Fruit fly (Drosophila melanogaster) whole organism, embryonic: Measurements from ENCODE around the gene CG8814.

Experiments
- Awh ChIP-seq: fragments of 200-800 bp; sonication (Bioruptor generic); IDR thresholded peaks from 2 replicates; pipeline ENCODE4, ENCODE4 v1.3.6; 2022; ENCODE audit warnings: missing biosample characterization, missing genetic modification characterization
- CG11504 ChIP-seq: fragments of 200-800 bp; sonication (Bioruptor generic); optimal IDR thresholded peaks from 3 replicates; lab custom pipeline; 2019; ENCODE audit warnings: missing biosample characterization, mild to moderate bottlenecking, missing genetic modification characterization, moderate library complexity
- CG12155 ChIP-seq: fragments of 200-800 bp; sonication (Bioruptor generic); optimal IDR thresholded peaks from 3 replicates; lab custom pipeline; 2016; ENCODE audit warnings: missing biosample characterization, missing genetic modification characterization
- CG13287 ChIP-seq: fragments of 200-800 bp; sonication (Bioruptor generic); IDR thresholded peaks from 2 replicates; pipeline ENCODE4 v1.3.6; 2022; ENCODE audit warnings: missing biosample characterization, missing genetic modification characterization; ENCODE audit not compliant: partially characterized antibody
- CG13775 ChIP-seq: fragments of 200-800 bp; sonication (Bioruptor generic); optimal IDR thresholded peaks from 3 replicates; lab custom pipeline; 2017; ENCODE audit warnings: missing biosample characterization, mild to moderate bottlenecking, missing genetic modification characterization
- CG13894 ChIP-seq: fragments of 200-800 bp; sonication (Bioruptor generic); optimal IDR thresholded peaks from 3 replicates; lab custom pipeline; 2018; ENCODE audit warnings: missing biosample characterization, mild to moderate bottlenecking, missing genetic modification characterization, moderate library complexity
- CG14014 ChIP-seq: fragments of 200-800 bp; sonication (Bioruptor generic); IDR thresholded peaks from 2 replicates; pipeline ENCODE4 v1.3.6; 2022; ENCODE audit warnings: missing biosample characterization, missing genetic modification characterization
- CG17568 ChIP-seq: fragments of 200-800 bp; sonication (Bioruptor generic); optimal IDR thresholded peaks from 2 replicates; lab custom pipeline; 2018; ENCODE audit warnings: missing biosample characterization, mild to moderate bottlenecking, missing genetic modification characterization, moderate library complexity
- CG1792 ChIP-seq: fragments of 200-800 bp; sonication (Bioruptor generic); optimal IDR thresholded peaks from 2 replicates; lab custom pipeline; 2016; ENCODE audit warnings: missing biosample characterization, missing genetic modification characterization
- CG18011 ChIP-seq: fragments of 200-800 bp; sonication (Bioruptor generic); optimal IDR thresholded peaks from 2 replicates; lab custom pipeline; 2017; ENCODE audit warnings: missing biosample characterization, missing genetic modification characterization, mild to moderate bottlenecking, moderate library complexity, missing genotype
- CG2202 ChIP-seq: fragments of 200-800 bp; sonication (Bioruptor generic); optimal IDR thresholded peaks from 2 replicates; lab custom pipeline; 2018; ENCODE audit warnings: missing biosample characterization, mild to moderate bottlenecking, missing genetic modification characterization
- CG30431 ChIP-seq: fragments of 200-800 bp; sonication (Bioruptor generic); optimal IDR thresholded peaks from 2 replicates; lab custom pipeline; 2017; ENCODE audit warnings: missing biosample characterization, missing genetic modification characterization
- CG32767 ChIP-seq: fragments of 200-800 bp; sonication (Bioruptor generic); IDR thresholded peaks from 2 replicates; pipeline ENCODE4 v1.3.6; 2022; ENCODE audit warnings: missing biosample characterization, missing genetic modification characterization
- CG4820 ChIP-seq: fragments of 200-800 bp; sonication (Bioruptor generic); optimal IDR thresholded peaks from 3 replicates; lab custom pipeline; 2016; ENCODE audit warnings: missing biosample characterization, missing genetic modification characterization
- CG6654 ChIP-seq: fragments of 200-800 bp; sonication (Bioruptor generic); optimal IDR thresholded peaks from 2 replicates; lab custom pipeline; 2017; ENCODE audit warnings: missing biosample characterization, mild to moderate bottlenecking, missing genetic modification characterization
- CG6854 ChIP-seq: fragments of 200-800 bp; sonication (Bioruptor generic); optimal IDR thresholded peaks from 3 replicates; lab custom pipeline; 2017; ENCODE audit warnings: missing biosample characterization, mild to moderate bottlenecking, missing genetic modification characterization
- CG7271 ChIP-seq: fragments of 200-800 bp; sonication (Bioruptor generic); optimal IDR thresholded peaks from 2 replicates; lab custom pipeline; 2018; ENCODE audit warnings: missing biosample characterization, mild to moderate bottlenecking, missing genetic modification characterization, moderate library complexity
- CG8290 ChIP-seq, 3 experiments: fragments of 200-800 bp; sonication (Bioruptor generic); optimal IDR thresholded peaks; 2 replicates each; lab custom pipeline; 2016 to 2019; ENCODE audit warnings: missing biosample characterization in 3 of 3, missing genetic modification characterization in 3 of 3, mild to moderate bottlenecking in 2 of 3, moderate library complexity in 1 of 3
- Dip3 ChIP-seq: fragments of 200-800 bp; sonication (Bioruptor generic); optimal IDR thresholded peaks from 3 replicates; lab custom pipeline; 2016; ENCODE audit warnings: missing biosample characterization, missing genetic modification characterization
- Fer2 ChIP-seq: fragments of 200-800 bp; sonication (Bioruptor generic); optimal IDR thresholded peaks from 2 replicates; lab custom pipeline; 2018; ENCODE audit warnings: missing biosample characterization, mild to moderate bottlenecking, missing genetic modification characterization, moderate library complexity
- HLH4C ChIP-seq: fragments of 200-800 bp; sonication (Bioruptor generic); IDR thresholded peaks from 3 replicates; pipeline ENCODE4 v1.3.6; 2022; ENCODE audit warnings: missing biosample characterization, missing genetic modification characterization; ENCODE audit not compliant: partially characterized antibody
- HLHmδ ChIP-seq: fragments of 200-800 bp; sonication (Bioruptor generic); optimal IDR thresholded peaks from 2 replicates; lab custom pipeline; 2018; ENCODE audit warnings: missing biosample characterization, mild to moderate bottlenecking, missing genetic modification characterization, moderate library complexity
- Hmx ChIP-seq: fragments of 200-800 bp; sonication (Bioruptor generic); optimal IDR thresholded peaks from 2 replicates; lab custom pipeline; 2016; ENCODE audit warnings: missing biosample characterization, missing genetic modification characterization
- NC2α ChIP-seq: fragments of 200-800 bp; sonication (Bioruptor generic); optimal IDR thresholded peaks from 2 replicates; lab custom pipeline; 2016; ENCODE audit warnings: missing biosample characterization, missing genetic modification characterization
- Nf-YC ChIP-seq: fragments of 200-800 bp; optimal IDR thresholded peaks from 3 replicates; lab custom pipeline; 2019; ENCODE audit warnings: missing biosample characterization, mild to moderate bottlenecking, missing genetic modification characterization, moderate library complexity
- Pdp1 ChIP-seq, 2 experiments: fragments of 200-800 bp; sonication (Bioruptor generic); optimal IDR thresholded peaks; 3 replicates each; lab custom pipeline; 2016; ENCODE audit warnings: missing biosample characterization in 2 of 2, missing genetic modification characterization in 2 of 2, mild to moderate bottlenecking in 1 of 2, moderate library complexity in 1 of 2
- Trl ChIP-seq, 3 experiments: fragments of >200 bp in 2 of 3; fragments of 200-800 bp in 1 of 3; sonication (Bioruptor generic) in 1 of 3; optimal IDR thresholded peaks; 2 replicates in 1 of 3; 3 replicates in 2 of 3; lab custom pipeline; 2016 to 2017; ENCODE audit warnings: missing biosample characterization in 1 of 3, missing genetic modification characterization in 1 of 3
- bsh ChIP-seq, 2 experiments: fragments of 200-800 bp; sonication (Bioruptor generic); optimal IDR thresholded peaks; 2 replicates each; lab custom pipeline; 2017 to 2018; ENCODE audit warnings: mild to moderate bottlenecking in 2 of 2, missing biosample characterization in 2 of 2, missing genetic modification characterization in 2 of 2, moderate library complexity in 1 of 2
- ci ChIP-seq: fragments of 200-800 bp; sonication (Bioruptor generic); IDR thresholded peaks from 3 replicates; pipeline ENCODE4 v1.3.6; 2022; ENCODE audit warnings: missing biosample characterization, missing genetic modification characterization
- crp ChIP-seq, 2 experiments: fragments of 200-800 bp; sonication (Bioruptor generic); optimal IDR thresholded peaks; 2 replicates in 1 of 2; 3 replicates in 1 of 2; lab custom pipeline; 2017; ENCODE audit warnings: missing biosample characterization in 2 of 2, missing genetic modification characterization in 2 of 2, mild to moderate bottlenecking in 1 of 2, moderate library complexity in 1 of 2
- emc ChIP-seq: fragments of 200-800 bp; sonication (Bioruptor generic); optimal IDR thresholded peaks from 2 replicates; lab custom pipeline; 2016; ENCODE audit warnings: missing biosample characterization, missing genetic modification characterization
- knrl ChIP-seq: fragments of 200-800 bp; sonication (Bioruptor generic); IDR thresholded peaks from 3 replicates; pipeline ENCODE4 v1.3.6; 2022; ENCODE audit warnings: missing biosample characterization, missing genetic modification characterization; ENCODE audit not compliant: partially characterized antibody
- lab ChIP-seq: fragments of 200-800 bp; sonication (Bioruptor generic); optimal IDR thresholded peaks from 3 replicates; lab custom pipeline; 2017; ENCODE audit warnings: missing biosample characterization, missing genetic modification characterization, mild to moderate bottlenecking, moderate library complexity, missing genetic modification reagents
- maf-S ChIP-seq: fragments of 200-800 bp; sonication (Bioruptor generic); optimal IDR thresholded peaks from 2 replicates; lab custom pipeline; 2016; ENCODE audit warnings: missing biosample characterization, missing genetic modification characterization
- mam ChIP-seq: fragments of 200-800 bp; sonication (Bioruptor generic); optimal IDR thresholded peaks from 3 replicates; lab custom pipeline; 2016; ENCODE audit warnings: missing biosample characterization, missing genetic modification characterization
- nau ChIP-seq: fragments of 200-800 bp; sonication (Bioruptor generic); optimal IDR thresholded peaks from 3 replicates; lab custom pipeline; 2017; ENCODE audit warnings: missing biosample characterization, mild to moderate bottlenecking, missing genetic modification characterization, missing genetic modification reagents
- psq ChIP-seq: fragments of 200-800 bp; sonication (Bioruptor generic); optimal IDR thresholded peaks from 2 replicates; lab custom pipeline; 2017; ENCODE audit warnings: missing biosample characterization, missing genetic modification characterization
- pzg ChIP-seq: fragments of 200-800 bp; sonication (Bioruptor generic); optimal IDR thresholded peaks from 3 replicates; lab custom pipeline; 2018; ENCODE audit warnings: missing biosample characterization, mild to moderate bottlenecking, missing genetic modification characterization, moderate library complexity
- scrt ChIP-seq: fragments of 200-800 bp; sonication (Bioruptor generic); optimal IDR thresholded peaks from 2 replicates; lab custom pipeline; 2018; ENCODE audit warnings: missing biosample characterization, mild to moderate bottlenecking, missing genetic modification characterization, moderate library complexity
- sna ChIP-seq: fragments of 200-800 bp; sonication (Bioruptor generic); IDR thresholded peaks from 2 replicates; pipeline ENCODE4 v1.3.6; 2022; ENCODE audit warnings: missing biosample characterization, missing genetic modification characterization; ENCODE audit not compliant: partially characterized antibody
- sr ChIP-seq: fragments of 200-800 bp; sonication (Bioruptor generic); IDR thresholded peaks from 3 replicates; pipeline ENCODE4 v1.3.6; 2022; ENCODE audit warnings: missing biosample characterization, missing genetic modification characterization
- tgo ChIP-seq: fragments of 200-800 bp; sonication (Bioruptor generic); IDR thresholded peaks from 3 replicates; pipeline ENCODE4 v1.3.6; 2022; ENCODE audit warnings: missing biosample characterization, missing genetic modification characterization
- tup ChIP-seq: fragments of 200-800 bp; sonication (Bioruptor generic); optimal IDR thresholded peaks from 2 replicates; lab custom pipeline; 2016; ENCODE audit warnings: missing biosample characterization, mild to moderate bottlenecking, missing genetic modification characterization, moderate library complexity
- twi ChIP-seq: fragments of 200-800 bp; optimal IDR thresholded peaks from 2 replicates; lab custom pipeline; 2019; ENCODE audit warnings: missing biosample characterization, mild to moderate bottlenecking, missing genetic modification characterization, moderate library complexity
- unpg ChIP-seq: fragments of 200-800 bp; sonication (Bioruptor generic); optimal IDR thresholded peaks from 3 replicates; lab custom pipeline; 2018; ENCODE audit warnings: missing biosample characterization, mild to moderate bottlenecking, missing genetic modification characterization, moderate library complexity
- usp ChIP-seq: fragments of >200 bp; optimal IDR thresholded peaks from 2 replicates; lab custom pipeline; 2017; ENCODE audit warnings: missing biosample characterization, missing genetic modification characterization
- vfl ChIP-seq: fragments of 200-800 bp; sonication (Bioruptor generic); optimal IDR thresholded peaks from 2 replicates; lab custom pipeline; 2016; ENCODE audit warnings: missing biosample characterization, missing genetic modification characterization

CG8814 gene

dm6 chr2L:2857862-2858734 is 16.6 kb upstream of the CG8814 start (continued):
- TF ChIP-seq unpg (GFP tag; lab: Kevin White, UChicago), result peak; percentile 13
- peak; percentile 60 for TF ChIP-seq lab (GFP tag; lab: Kevin White, UChicago)
- no peak for TF ChIP-seq CG30431 (GFP tag; lab: Kevin White, UChicago)
- TF ChIP-seq scrt (GFP tag; lab: Kevin White, UChicago), result peak; percentile 43
- no peak for TF ChIP-seq sr
- TF ChIP-seq CG11504, result peak; percentile 24
- no peak for TF ChIP-seq CG13775 (GFP tag; lab: Kevin White, UChicago)
- TF ChIP-seq ci (GFP tag; lab: Robert Waterston, UW), result peak; percentile 20; the same call in 1 of the 3 replicates
- no peak for TF ChIP-seq mam (GFP tag; lab: Kevin White, UChicago)
- TF ChIP-seq CG8290 (GFP tag; optimal IDR thresholded peaks at IDR 0.05; lab: Kevin White, UChicago), result no peak
- no peak for TF ChIP-seq CG8290 (tag; optimal IDR thresholded peaks at IDR 0.05; lab: Kevin White, UChicago)
- no peak for TF ChIP-seq Awh (GFP tag; lab: Robert Waterston, UW)
- no peak for TF ChIP-seq CG17568 (GFP tag; lab: Kevin White, UChicago)
- TF ChIP-seq HLHmδ (GFP tag; lab: Kevin White, UChicago), result no peak
- TF ChIP-seq crp (GFP tag; optimal IDR thresholded peaks at IDR 0.05; lab: Kevin White, UChicago), result peak in 1 of 2 experiments; percentile 25
- no peak for TF ChIP-seq pzg (GFP tag; lab: Kevin White, UChicago)
- TF ChIP-seq vfl, result no peak
- no peak for TF ChIP-seq NC2α (GFP tag; lab: Kevin White, UChicago)
- TF ChIP-seq CG32767, result no peak
- no peak for TF ChIP-seq usp (GFP tag; lab: Kevin White, UChicago)
- TF ChIP-seq sna (GFP tag; lab: Robert Waterston, UW), result no peak
- 0 out of 3 replicates have a peak, but pooled peaks have one; percentile 24 for TF ChIP-seq tgo
- TF ChIP-seq Pdp1 (GFP tag; optimal IDR thresholded peaks at IDR 0.05; lab: Kevin White, UChicago), result no peak
- TF ChIP-seq Fer2 (tag; lab: Kevin White, UChicago), result no peak
- TF ChIP-seq CG14014 (GFP tag; lab: Robert Waterston, UW), result peak; percentile 45
- TF ChIP-seq Nf-YC (tag; lab: Kevin White, UChicago), result peak; percentile 34
- no peak for TF ChIP-seq CG18011
- peak; percentile 26 to 43 for TF ChIP-seq Trl (optimal IDR thresholded peaks at IDR 0.05; lab: Kevin White, UChicago)
- TF ChIP-seq Trl (GFP tag; optimal IDR thresholded peaks at IDR 0.05; lab: Kevin White, UChicago), result peak; percentile 2
- TF ChIP-seq emc, result no peak
- no peak for TF ChIP-seq maf-S (GFP tag; lab: Kevin White, UChicago)
- TF ChIP-seq CG12155 (GFP tag; lab: Kevin White, UChicago), result no peak
- peak; percentile 3 for TF ChIP-seq CG6854
- no peak for TF ChIP-seq CG4820 (GFP tag; lab: Kevin White, UChicago)
- TF ChIP-seq bsh (GFP tag; optimal IDR thresholded peaks at IDR 0.05; lab: Kevin White, UChicago), result peak; percentile 5 to 57
- TF ChIP-seq HLH4C (GFP tag; lab: Robert Waterston, UW), result no peak
- no peak for TF ChIP-seq twi
- TF ChIP-seq nau (GFP tag; lab: Kevin White, UChicago), result no peak
- TF ChIP-seq knrl (GFP tag; lab: Robert Waterston, UW), result no peak
- TF ChIP-seq Hmx (GFP tag; lab: Kevin White, UChicago), result no peak
- no peak for TF ChIP-seq CG13287 (GFP tag; lab: Robert Waterston, UW)
- TF ChIP-seq CG6654 (GFP tag; lab: Kevin White, UChicago), result no peak
- no peak for TF ChIP-seq CG2202 (tag; lab: Kevin White, UChicago)
- no peak for TF ChIP-seq psq (GFP tag; lab: Kevin White, UChicago)
- peak; percentile 43 for TF ChIP-seq CG13894 (tag; lab: Kevin White, UChicago)
- no peak for TF ChIP-seq tup (GFP tag; lab: Kevin White, UChicago)
- no peak for TF ChIP-seq CG1792
- no peak for TF ChIP-seq Dip3 (GFP tag; lab: Kevin White, UChicago)
- no peak for TF ChIP-seq CG7271 (tag; lab: Kevin White, UChicago)
